Fruit fly (Drosophila melanogaster): Measurements from ENCODE around the gene Hr78.

Hr78 gene

DNA sequence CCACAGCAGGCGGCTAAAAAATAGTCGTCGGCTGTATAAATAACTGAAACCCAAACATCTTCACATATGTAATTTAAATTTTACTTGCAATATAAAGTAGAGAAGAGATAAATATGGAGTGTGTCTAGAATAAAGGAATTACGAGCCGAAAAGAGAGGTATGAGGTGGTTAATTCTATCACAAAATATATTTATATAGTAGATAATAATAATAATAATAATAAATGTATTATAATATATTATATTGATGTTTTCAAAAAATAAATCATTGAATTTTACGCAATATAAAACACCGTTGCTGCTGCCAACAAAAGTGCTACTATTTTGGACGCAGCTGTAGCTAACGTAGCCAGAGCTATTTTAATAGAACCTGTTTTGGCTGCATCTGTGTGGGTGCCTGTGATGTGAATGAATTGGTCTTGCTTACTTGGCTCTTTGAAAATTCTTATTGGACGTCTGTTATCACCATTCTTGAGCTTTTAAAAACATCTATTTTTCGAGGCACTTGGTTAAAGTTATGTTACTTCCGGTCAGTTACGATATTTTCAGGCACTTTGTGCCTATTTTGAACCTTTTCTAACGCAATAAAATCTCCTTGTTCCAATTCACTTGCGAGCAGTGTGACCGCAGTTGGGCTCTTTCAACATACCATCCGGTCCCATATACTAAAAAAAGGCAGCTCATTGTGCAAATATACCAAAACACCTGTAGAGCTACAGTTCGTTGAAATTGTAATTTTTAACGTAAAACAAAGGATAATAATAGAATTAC, at the start of gene Hr78 (continued):
- peak; percentile 5 for TF ChIP-seq Ets21C (GFP tag; optimal IDR thresholded peaks at IDR 0.05)
- TF ChIP-seq salr (GFP tag; optimal IDR thresholded peaks at IDR 0.05), result no peak
- TF ChIP-seq CG6854 (GFP tag; optimal IDR thresholded peaks at IDR 0.05), result peak; percentile 56
- peak; percentile 76 for TF ChIP-seq CG6792 (GFP tag; optimal IDR thresholded peaks at IDR 0.05)
- peak; percentile 28 for TF ChIP-seq fkh (GFP tag; optimal IDR thresholded peaks at IDR 0.05)
- TF ChIP-seq CG4318 (GFP tag; optimal IDR thresholded peaks at IDR 0.05), result peak; percentile 73
- peak; percentile 76 for TF ChIP-seq CG11762 (GFP tag; optimal IDR thresholded peaks at IDR 0.05; ENCODE audit: insufficient read depth)
- TF ChIP-seq achi (GFP tag; optimal IDR thresholded peaks at IDR 0.05), result peak; percentile 88
- TF ChIP-seq Gug (GFP tag; IDR thresholded peaks at IDR 0.05), result peak; percentile 36; the same call in 1 of the 2 replicates

DNA sequence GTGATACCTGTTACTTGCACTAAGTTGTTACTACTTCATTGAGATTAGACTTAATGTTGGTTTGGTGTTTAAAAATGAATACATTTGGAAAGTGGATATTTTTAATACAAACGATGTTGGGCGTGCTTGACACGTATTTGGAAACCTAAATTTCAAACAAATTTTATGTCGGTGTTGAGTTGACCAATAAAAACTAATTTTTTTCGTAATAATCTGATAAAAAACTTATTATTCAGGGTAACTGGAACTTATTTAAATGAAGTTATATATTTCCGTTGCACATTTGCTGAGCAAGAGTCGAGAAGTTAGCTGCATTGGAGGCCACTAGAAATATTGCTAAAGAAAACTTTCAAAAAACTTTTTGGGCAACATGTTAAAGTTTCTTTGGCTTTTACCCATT, 44.8 kb upstream of the Hr78 start, which contains the start of gene CG33290:
TSS of gene CG33290 (plus strand) at position 301 of the 400 bp plus-strand sequence.
- TF ChIP-seq eg (GFP tag; IDR thresholded peaks at IDR 0.05), result no peak
- no peak for TF ChIP-seq pdm3 (GFP tag; optimal IDR thresholded peaks at IDR 0.05)

DNA sequence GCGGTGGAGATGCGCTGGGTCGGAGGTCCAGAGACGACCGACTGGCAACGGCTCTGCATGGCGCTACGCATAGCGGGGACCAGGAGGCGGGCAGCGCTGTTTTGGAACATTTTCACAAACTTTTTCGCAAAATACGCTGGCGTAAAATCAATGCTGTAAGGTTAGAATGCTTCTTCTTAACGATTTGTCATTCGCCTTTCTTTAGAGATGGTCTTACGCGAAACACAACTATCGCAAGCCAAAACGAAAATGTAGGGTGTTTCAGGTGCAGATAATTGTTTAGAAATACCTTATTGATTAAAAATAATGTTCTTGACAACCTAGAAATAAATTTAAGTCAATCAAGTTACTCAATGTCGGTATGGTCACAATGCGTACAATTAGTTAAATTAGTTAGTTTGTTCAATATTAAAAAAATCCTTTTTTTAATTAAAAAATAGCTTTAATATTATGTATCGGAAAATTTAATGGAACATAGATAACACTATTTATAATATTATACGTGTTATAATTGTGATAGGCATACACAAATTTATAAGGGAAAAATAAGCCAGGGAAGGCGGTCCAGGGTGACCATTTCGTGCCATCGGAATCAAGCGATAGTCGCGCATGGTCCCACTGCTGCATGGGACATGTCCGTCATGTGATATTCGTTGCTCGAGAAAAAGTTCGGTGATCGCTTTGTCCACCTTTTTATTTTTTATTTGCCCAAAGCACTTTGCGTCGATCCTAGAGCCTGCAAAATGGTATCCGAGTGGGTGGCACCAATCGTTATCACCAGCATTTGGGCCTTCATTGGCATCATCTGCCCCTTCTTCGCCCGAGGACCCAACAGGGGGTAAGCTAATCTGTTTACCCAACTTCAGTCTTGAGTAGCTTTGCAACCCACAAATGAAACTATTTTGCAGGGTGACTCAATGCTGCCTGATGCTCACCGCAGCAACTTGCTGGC, 42.2 kb upstream of the Hr78 start, which contains the start of the genes COX8 and VhaM9.7-b:
TSS of gene COX8 (minus strand) at position 203 of the 952 bp plus-strand sequence.
TSS of gene VhaM9.7-b (plus strand) at position 618 of the 952 bp plus-strand sequence.
- TF ChIP-seq Eip78C (GFP tag) (peak; percentile 80), CG11902 (GFP tag; optimal IDR thresholded peaks at IDR 0.05) (peak; percentile 55), CG15336 (GFP tag; IDR thresholded peaks at IDR 0.05) (no peak), CG9139 (GFP tag; optimal IDR thresholded peaks at IDR 0.05) (no peak), CG34406 (GFP tag; optimal IDR thresholded peaks at IDR 0.05) (no peak), salr (GFP tag; optimal IDR thresholded peaks at IDR 0.05) (no peak), Lpt (GFP tag; optimal IDR thresholded peaks at IDR 0.05) (no peak), cyc (GFP tag; optimal IDR thresholded peaks at IDR 0.05) (peak; percentile 60), CG3032 (tag; optimal IDR thresholded peaks at IDR 0.05) (peak; percentile 30), Sox14 (GFP tag; optimal IDR thresholded peaks at IDR 0.05) (peak; percentile 25), CG6163 (GFP tag; IDR thresholded peaks at IDR 0.05) (no peak), fkh (GFP tag; optimal IDR thresholded peaks at IDR 0.05) (no peak), OdsH (GFP tag; optimal IDR thresholded peaks at IDR 0.05) (no peak), net (GFP tag; optimal IDR thresholded peaks at IDR 0.05) (no peak), svp (GFP tag) (no peak), Sox15 (GFP tag; optimal IDR thresholded peaks at IDR 0.05) (peak; percentile 54), Ets96B (tag; optimal IDR thresholded peaks at IDR 0.05) (no peak), Sox102F (GFP tag; optimal IDR thresholded peaks at IDR 0.05) (no peak), lz (GFP tag; optimal IDR thresholded peaks at IDR 0.05) (peak; percentile 63), Hr39 (GFP tag; optimal IDR thresholded peaks at IDR 0.05) (no peak), dsx (GFP tag; optimal IDR thresholded peaks at IDR 0.05; ENCODE audit: poor library complexity, severe bottlenecking) (no peak), Ets21C (GFP tag; optimal IDR thresholded peaks at IDR 0.05) (peak; percentile 39), CG11762 (GFP tag; optimal IDR thresholded peaks at IDR 0.05; ENCODE audit: insufficient read depth) (no peak), CG32006 (GFP tag; optimal IDR thresholded peaks at IDR 0.05) (no peak), CG6808 (GFP tag; optimal IDR thresholded peaks at IDR 0.05) (no peak), vri (GFP tag; optimal IDR thresholded peaks at IDR 0.05) (peak; percentile 66), CG6276 (GFP tag; optimal IDR thresholded peaks at IDR 0.05) (no peak), CG31627 (GFP tag; optimal IDR thresholded peaks at IDR 0.05) (peak; percentile 67), CG8119 (GFP tag; IDR thresholded peaks at IDR 0.05) (no peak), CG1621 (tag; optimal IDR thresholded peaks at IDR 0.05) (no peak), topi (GFP tag; optimal IDR thresholded peaks at IDR 0.05) (no peak), Smox (GFP tag; optimal IDR thresholded peaks at IDR 0.05) (no peak), Eip93F (GFP tag; optimal IDR thresholded peaks at IDR 0.05) (no peak), Eip75B (GFP tag; optimal IDR thresholded peaks at IDR 0.05) (no peak), spab (GFP tag; optimal IDR thresholded peaks at IDR 0.05) (no peak), Met (GFP tag; optimal IDR thresholded peaks at IDR 0.05) (no peak), Hr4 (GFP tag; optimal IDR thresholded peaks at IDR 0.05) (peak; percentile 61)

Data from whole organism, prepupa.